Worm (Caenorhabditis elegans): ENCODE measurements around the gene his-37.

his-37 gene

DNA sequence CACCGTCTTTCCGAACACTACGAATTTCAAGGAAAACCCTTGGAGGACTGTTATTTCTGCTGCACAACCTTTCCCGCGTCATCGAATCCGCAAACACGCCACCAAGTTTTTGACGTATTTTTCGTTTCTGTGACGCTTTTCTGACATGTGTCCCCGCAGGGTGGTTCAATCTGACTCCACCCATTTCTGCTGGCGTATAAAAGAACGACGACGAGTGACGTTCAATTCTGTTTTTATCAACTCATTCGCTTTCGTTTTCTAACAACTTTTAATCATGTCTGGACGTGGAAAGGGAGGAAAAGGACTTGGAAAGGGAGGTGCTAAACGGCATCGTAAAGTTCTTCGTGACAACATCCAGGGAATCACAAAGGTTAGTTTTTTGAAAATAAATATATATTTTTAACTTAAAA is at the start of gene his-37 (continued):
- peak; percentile 38 for TF ChIP-seq efl-1 (GFP tag; optimal IDR thresholded peaks at IDR 0.05)
- TF ChIP-seq nhr-80 (tag; optimal IDR thresholded peaks at IDR 0.05): peak; percentile 99
- peak; percentile 21 for TF ChIP-seq snpc-3.4 (tag; optimal IDR thresholded peaks at IDR 0.05)
- peak; percentile 40 for TF ChIP-seq egrh-3 (GFP tag; IDR thresholded peaks at IDR 0.05)
- no peak for TF ChIP-seq bed-2 (GFP tag; IDR thresholded peaks at IDR 0.05)
- no peak for TF ChIP-seq attf-6 (GFP tag; IDR thresholded peaks at IDR 0.05)
- TF ChIP-seq Y79H2A.3 (GFP tag; conservative IDR thresholded peaks at IDR 0.05): no peak
- peak; percentile 65 for TF ChIP-seq die-1 (tag; optimal IDR thresholded peaks at IDR 0.05)
- 0 out of 2 replicates have a peak, but pooled peaks have one; percentile 55 for TF ChIP-seq sea-2 (GFP tag; IDR thresholded peaks at IDR 0.05)
- TF ChIP-seq tbx-9 (tag; optimal IDR thresholded peaks at IDR 0.05; ENCODE audit: borderline replicate concordance): no peak
- no peak for TF ChIP-seq nfya-1 (tag; optimal IDR thresholded peaks at IDR 0.05; ENCODE audit: borderline replicate concordance, insufficient read depth)
- TF ChIP-seq ztf-3 (GFP tag; optimal IDR thresholded peaks at IDR 0.05): peak; percentile 78
- peak; percentile 59 for TF ChIP-seq athp-1 (tag; optimal IDR thresholded peaks at IDR 0.05)
- TF ChIP-seq snpc-1.1 (tag; optimal IDR thresholded peaks at IDR 0.05; ENCODE audit: insufficient read depth): no peak
- TF ChIP-seq F52B5.7 (tag; optimal IDR thresholded peaks at IDR 0.05): no peak
- peak; percentile 98 for TF ChIP-seq dox-1 (GFP tag; IDR thresholded peaks at IDR 0.05)
- no peak for TF ChIP-seq F55B11.4 (tag; optimal IDR thresholded peaks at IDR 0.05; ENCODE audit: borderline replicate concordance, insufficient read depth)
- peak; percentile 94 for TF ChIP-seq lin-54 (GFP tag; optimal IDR thresholded peaks at IDR 0.05)
- no peak for TF ChIP-seq T26A5.8 (tag; optimal IDR thresholded peaks at IDR 0.05)
- 0 out of 2 replicates have a peak, but pooled peaks have one; percentile 13 for TF ChIP-seq D2030.7 (GFP tag; IDR thresholded peaks at IDR 0.05)
- no peak for TF ChIP-seq rec-8 (tag; optimal IDR thresholded peaks at IDR 0.05)
- TF ChIP-seq zfh-2 (GFP tag; conservative IDR thresholded peaks at IDR 0.05): peak; percentile 96
- TF ChIP-seq mel-28 (tag; optimal IDR thresholded peaks at IDR 0.05; ENCODE audit: borderline replicate concordance): no peak
- TF ChIP-seq attf-5 (GFP tag; optimal IDR thresholded peaks at IDR 0.05): peak; percentile 98
- TF ChIP-seq lir-1 (GFP tag; conservative IDR thresholded peaks at IDR 0.05): peak; percentile 90
- TF ChIP-seq C06A6.2 (GFP tag; conservative IDR thresholded peaks at IDR 0.05): peak; percentile 96
- TF ChIP-seq hsf-1 (GFP tag; IDR thresholded peaks at IDR 0.05): no peak
- TF ChIP-seq B0261.1 (tag; optimal IDR thresholded peaks at IDR 0.05): peak; percentile 29
- TF ChIP-seq attf-3 (GFP tag; conservative IDR thresholded peaks at IDR 0.05): peak; percentile 72
- TF ChIP-seq C17E4.6 (GFP tag; IDR thresholded peaks at IDR 0.05): peak; percentile 40; the same call in 1 of the 2 replicates

DNA sequence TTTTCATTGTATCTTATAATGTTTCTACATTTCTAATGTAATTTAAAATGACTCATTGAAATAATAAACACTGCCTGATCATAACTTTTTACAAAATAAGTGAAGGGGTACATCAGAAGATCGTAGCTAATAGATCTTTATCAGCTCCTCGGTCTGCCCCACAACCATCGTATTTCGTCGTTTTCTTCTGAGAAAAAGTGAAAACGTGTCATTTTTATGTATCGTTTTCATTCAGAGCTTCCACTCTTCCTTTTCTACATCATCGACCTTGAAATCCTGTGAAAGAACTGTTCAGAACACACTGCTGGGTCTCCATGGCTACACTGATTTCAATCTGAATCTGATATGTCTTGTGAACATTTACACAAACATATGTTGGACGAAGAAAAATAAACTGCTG is 47.6 kb upstream of the his-37 start:
- TF ChIP-seq tbx-9 (tag; optimal IDR thresholded peaks at IDR 0.05; ENCODE audit: borderline replicate concordance): no peak
- TF ChIP-seq K12H6.12 (tag; optimal IDR thresholded peaks at IDR 0.05): no peak
- TF ChIP-seq Y67H2A.10 (GFP tag; conservative IDR thresholded peaks at IDR 0.05): no peak
- TF ChIP-seq fkh-3 (tag; optimal IDR thresholded peaks at IDR 0.05): no peak
- no peak for TF ChIP-seq Y95B8A.8 (GFP tag; IDR thresholded peaks at IDR 0.05)
- no peak for TF ChIP-seq snpc-3.4 (tag; optimal IDR thresholded peaks at IDR 0.05)
- TF ChIP-seq zfh-2 (GFP tag; conservative IDR thresholded peaks at IDR 0.05): no peak

- TF ChIP-seq ztf-3 (GFP tag; optimal IDR thresholded peaks at IDR 0.05) (no peak), akir-1 (GFP tag; optimal IDR thresholded peaks at IDR 0.05) (no peak), K11D2.4 (GFP tag; IDR thresholded peaks at IDR 0.05) (no peak)
These were observed 46.0 kb upstream of the his-37 start, which contains the start of gene swt-5 for ce11 chrV:9500826-9501451. swt-5 (plus strand) TSS chrV:9501401.

Data from whole organism, young adult.